Fruit fly (Drosophila melanogaster) whole organism, prepupa: ENCODE data around the gene p38b.

Experiments used
- CG10631 ChIP-seq: fragments of 200-800 bp; sonication (Bioruptor generic); optimal IDR thresholded peaks from 2 replicates; lab custom pipeline; 2016; ENCODE audit warnings: missing biosample characterization, missing genetic modification characterization
- CG10669 ChIP-seq: fragments of 200-800 bp; sonication (Bioruptor generic); optimal IDR thresholded peaks from 3 replicates; lab custom pipeline; 2018; ENCODE audit warnings: missing biosample characterization, mild to moderate bottlenecking, missing genetic modification characterization, moderate library complexity
- CG11762 ChIP-seq: fragments of 200-800 bp; sonication (Bioruptor generic); optimal IDR thresholded peaks from 3 replicates; lab custom pipeline; 2016; ENCODE audit warnings: missing biosample characterization, missing genetic modification characterization; ENCODE audit not compliant: insufficient read depth
- CG11902 ChIP-seq: fragments of 200-800 bp; sonication (Bioruptor generic); optimal IDR thresholded peaks from 3 replicates; lab custom pipeline; 2016; ENCODE audit warnings: missing biosample characterization, missing genetic modification characterization
- CG16779 ChIP-seq: fragments of 200-800 bp; sonication (Bioruptor generic); optimal IDR thresholded peaks from 3 replicates; lab custom pipeline; 2017; ENCODE audit warnings: missing biosample characterization, mild to moderate bottlenecking, missing genetic modification characterization
- CG31627 ChIP-seq: fragments of 200-800 bp; sonication (Bioruptor generic); optimal IDR thresholded peaks from 3 replicates; lab custom pipeline; 2016; ENCODE audit warnings: missing biosample characterization, missing genetic modification characterization
- CG32006 ChIP-seq: fragments of 200-800 bp; sonication (Bioruptor generic); optimal IDR thresholded peaks from 3 replicates; lab custom pipeline; 2017; ENCODE audit warnings: missing biosample characterization, mild to moderate bottlenecking, missing genetic modification characterization
- CG34406 ChIP-seq: fragments of 200-800 bp; sonication (Bioruptor generic); optimal IDR thresholded peaks from 3 replicates; lab custom pipeline; 2016; ENCODE audit warnings: missing biosample characterization, missing genetic modification characterization
- CG3919 ChIP-seq: fragments of 200-800 bp; sonication (Bioruptor generic); optimal IDR thresholded peaks from 3 replicates; lab custom pipeline; 2016; ENCODE audit warnings: missing biosample characterization, missing genetic modification characterization
- CG6163 ChIP-seq: fragments of 200-800 bp; sonication (Bioruptor generic); IDR thresholded peaks from 3 replicates; pipeline ENCODE4 v1.3.6; 2022; ENCODE audit warnings: missing biosample characterization, missing genetic modification characterization
- CG6276 ChIP-seq: fragments of 200-800 bp; sonication (Bioruptor generic); optimal IDR thresholded peaks from 2 replicates; lab custom pipeline; 2017; ENCODE audit warnings: missing biosample characterization, mild to moderate bottlenecking, missing genetic modification characterization
- CG6792 ChIP-seq: fragments of 200-800 bp; sonication (Bioruptor generic); optimal IDR thresholded peaks from 3 replicates; lab custom pipeline; 2016; ENCODE audit warnings: missing biosample characterization, missing genetic modification characterization
- CG8319 ChIP-seq: fragments of 200-800 bp; sonication (Bioruptor generic); optimal IDR thresholded peaks from 3 replicates; lab custom pipeline; 2016; ENCODE audit warnings: missing biosample characterization, missing genetic modification characterization
- CG9139 ChIP-seq: fragments of 200-800 bp; sonication (Bioruptor generic); optimal IDR thresholded peaks from 3 replicates; lab custom pipeline; 2017; ENCODE audit warnings: missing biosample characterization, mild to moderate bottlenecking, missing genetic modification characterization
- Eip93F ChIP-seq: fragments of 200-800 bp; sonication (Bioruptor generic); optimal IDR thresholded peaks from 2 replicates; lab custom pipeline; 2016; ENCODE audit warnings: missing biosample characterization, mild to moderate bottlenecking, missing genetic modification characterization
- Ets21C ChIP-seq: fragments of 200-800 bp; sonication (Bioruptor generic); optimal IDR thresholded peaks from 3 replicates; lab custom pipeline; 2016; ENCODE audit warnings: missing biosample characterization, missing genetic modification characterization
- Ets96B ChIP-seq: fragments of 200-800 bp; optimal IDR thresholded peaks from 2 replicates; lab custom pipeline; 2019; ENCODE audit warnings: missing biosample characterization, mild to moderate bottlenecking, missing genetic modification characterization, moderate library complexity
- Gug ChIP-seq: fragments of 200-800 bp; sonication (Bioruptor generic); IDR thresholded peaks from 2 replicates; pipeline ENCODE4 v1.3.6; 2022; ENCODE audit warnings: missing biosample characterization, missing genetic modification characterization
- Hr38 ChIP-seq: sonication (Bioruptor generic); optimal IDR thresholded peaks from 2 replicates; lab custom pipeline; 2016; ENCODE audit warnings: missing biosample characterization, missing genetic modification characterization
- Hr39 ChIP-seq: fragments of 200-800 bp; sonication (Bioruptor generic); optimal IDR thresholded peaks from 2 replicates; lab custom pipeline; 2016; ENCODE audit warnings: missing biosample characterization, missing genetic modification characterization
- Met ChIP-seq: fragments of 200-800 bp; sonication (Bioruptor generic); optimal IDR thresholded peaks from 3 replicates; lab custom pipeline; 2016; ENCODE audit warnings: missing biosample characterization, missing genetic modification characterization
- OdsH ChIP-seq: fragments of 200-800 bp; sonication (Bioruptor generic); optimal IDR thresholded peaks from 3 replicates; lab custom pipeline; 2016; ENCODE audit warnings: missing biosample characterization, missing genetic modification characterization
- achi ChIP-seq: fragments of 200-800 bp; sonication (Bioruptor generic); optimal IDR thresholded peaks from 3 replicates; lab custom pipeline; 2016; ENCODE audit warnings: missing biosample characterization, missing genetic modification characterization
- acj6 ChIP-seq: fragments of 200-800 bp; sonication (Bioruptor generic); optimal IDR thresholded peaks from 3 replicates; lab custom pipeline; 2016; ENCODE audit warnings: missing biosample characterization, missing genetic modification characterization
- cyc ChIP-seq: fragments of 200-800 bp; sonication (Bioruptor generic); optimal IDR thresholded peaks from 3 replicates; lab custom pipeline; 2016; ENCODE audit warnings: missing biosample characterization, missing genetic modification characterization
- dac ChIP-seq: fragments of 200-800 bp; sonication (Bioruptor generic); optimal IDR thresholded peaks from 2 replicates; lab custom pipeline; 2017; ENCODE audit warnings: missing biosample characterization, mild to moderate bottlenecking, missing genetic modification characterization
- dsx ChIP-seq: fragments of 200-800 bp; optimal IDR thresholded peaks from 3 replicates; lab custom pipeline; 2019; ENCODE audit warnings: missing biosample characterization, mild to moderate bottlenecking, missing genetic modification characterization, moderate library complexity; ENCODE audit not compliant: poor library complexity, severe bottlenecking
- esn ChIP-seq: fragments of 200-800 bp; sonication (Bioruptor generic); optimal IDR thresholded peaks from 2 replicates; lab custom pipeline; 2016; ENCODE audit warnings: missing biosample characterization, mild to moderate bottlenecking, missing genetic modification characterization, moderate library complexity
- fd85E ChIP-seq: fragments of 200-800 bp; sonication (Bioruptor generic); optimal IDR thresholded peaks from 3 replicates; lab custom pipeline; 2016; ENCODE audit warnings: missing biosample characterization, missing genetic modification characterization
- fkh ChIP-seq: fragments of 200-800 bp; sonication (Bioruptor generic); optimal IDR thresholded peaks from 3 replicates; lab custom pipeline; 2017; ENCODE audit warnings: missing biosample characterization, mild to moderate bottlenecking, missing genetic modification characterization, moderate library complexity
- salr ChIP-seq, 2 experiments: fragments of 200-800 bp; sonication (Bioruptor generic); optimal IDR thresholded peaks; 3 replicates each; lab custom pipeline; 2016 to 2018; ENCODE audit warnings: missing biosample characterization in 2 of 2, missing genetic modification characterization in 2 of 2, mild to moderate bottlenecking in 1 of 2
- spab ChIP-seq: fragments of 200-800 bp; sonication (Bioruptor generic); optimal IDR thresholded peaks from 2 replicates; lab custom pipeline; 2017; ENCODE audit warnings: missing biosample characterization, mild to moderate bottlenecking, missing genetic modification characterization, missing genetic modification reagents
- ss ChIP-seq, 2 experiments: fragments of 200-800 bp; sonication (Bioruptor generic); optimal IDR thresholded peaks; 2 replicates in 1 of 2; 3 replicates in 1 of 2; lab custom pipeline; 2017 to 2018; ENCODE audit warnings: mild to moderate bottlenecking in 2 of 2, missing biosample characterization in 2 of 2, missing genetic modification characterization in 2 of 2, moderate library complexity in 1 of 2
- svp ChIP-seq: fragments of 200-800 bp; sonication (Bioruptor generic); peaks from one replicate; lab custom pipeline; 2016; ENCODE audit warnings: missing biosample characterization, missing genetic modification characterization
- topi ChIP-seq: fragments of 200-800 bp; sonication (Bioruptor generic); optimal IDR thresholded peaks from 3 replicates; lab custom pipeline; 2016; ENCODE audit warnings: missing biosample characterization, missing genetic modification characterization
- vri ChIP-seq: fragments of 200-800 bp; sonication (Bioruptor generic); optimal IDR thresholded peaks from 3 replicates; lab custom pipeline; 2016; ENCODE audit warnings: missing biosample characterization, mild to moderate bottlenecking, missing genetic modification characterization

p38b gene

dm6 chr2L:13813156-13813555 is 32.7 kb downstream of the p38b start, which contains the start of gene CG16888:
CG16888 (minus strand) TSS chr2L:13813256.
- TF ChIP-seq Hr38 (GFP tag; lab: Kevin White, UChicago) (no peak), acj6 (GFP tag; lab: Kevin White, UChicago) (no peak), CG32006 (GFP tag; lab: Kevin White, UChicago) (no peak), Gug (no peak), CG31627 (no peak)

dm6 chr2L:13813604-13814178 is 33.2 kb downstream of the p38b start, which contains the start of gene Sos:
Sos (plus strand) TSS chr2L:13813816.
- no peak for TF ChIP-seq achi (GFP tag; lab: Kevin White, UChicago)
- no peak for TF ChIP-seq Met (GFP tag; lab: Kevin White, UChicago)
- TF ChIP-seq CG3919 (GFP tag; lab: Kevin White, UChicago): no peak
- TF ChIP-seq Hr39 (GFP tag; lab: Kevin White, UChicago): no peak
- TF ChIP-seq OdsH: no peak
- no peak for TF ChIP-seq CG11762 (GFP tag; lab: Kevin White, UChicago)
- no peak for TF ChIP-seq CG10631 (GFP tag; lab: Kevin White, UChicago)
- TF ChIP-seq esn (GFP tag; lab: Kevin White, UChicago): no peak
- TF ChIP-seq Ets96B (tag; lab: Kevin White, UChicago): no peak
- no peak for TF ChIP-seq CG9139 (GFP tag; lab: Kevin White, UChicago)
- TF ChIP-seq CG16779 (tag; lab: Kevin White, UChicago): no peak
- TF ChIP-seq CG6276: no peak
- TF ChIP-seq CG6163: no peak
- no peak for TF ChIP-seq CG10669
- no peak for TF ChIP-seq fd85E

dm6 chr2L:13820176-13820575 is 39.7 kb downstream of the p38b start:
- TF ChIP-seq Gug (no peak), achi (GFP tag; lab: Kevin White, UChicago) (no peak), dsx (no peak), spab (GFP tag; lab: Kevin White, UChicago) (no peak), CG6792 (no peak), Met (GFP tag; lab: Kevin White, UChicago) (no peak), CG11902 (GFP tag; lab: Kevin White, UChicago) (no peak), fkh (GFP tag; lab: Kevin White, UChicago) (no peak), esn (GFP tag; lab: Kevin White, UChicago) (no peak), CG32006 (GFP tag; lab: Kevin White, UChicago) (no peak), acj6 (GFP tag; lab: Kevin White, UChicago) (no peak), Ets21C (GFP tag; lab: Kevin White, UChicago) (no peak), vri (GFP tag; lab: Kevin White, UChicago) (no peak), CG34406 (GFP tag; lab: Kevin White, UChicago) (no peak), svp (GFP tag; lab: Kevin White, UChicago) (no peak), ss (GFP tag; optimal IDR thresholded peaks at IDR 0.05; lab: Kevin White, UChicago) (no peak), CG11762 (GFP tag; lab: Kevin White, UChicago) (no peak), Eip93F (GFP tag; lab: Kevin White, UChicago) (no peak), CG16779 (tag; lab: Kevin White, UChicago) (no peak), cyc (GFP tag; lab: Kevin White, UChicago) (no peak)

- TF ChIP-seq cyc (GFP tag; lab: Kevin White, UChicago): no peak
- TF ChIP-seq Hr39 (GFP tag; lab: Kevin White, UChicago): no peak
- TF ChIP-seq CG6276: no peak
- TF ChIP-seq CG31627: no peak
- TF ChIP-seq topi (GFP tag; lab: Kevin White, UChicago): no peak
- no peak for TF ChIP-seq CG8319 (GFP tag; lab: Kevin White, UChicago)
- no peak for TF ChIP-seq ss (GFP tag; optimal IDR thresholded peaks at IDR 0.05; lab: Kevin White, UChicago)
- TF ChIP-seq dac (GFP tag; lab: Kevin White, UChicago): no peak
- no peak for TF ChIP-seq fkh (GFP tag; lab: Kevin White, UChicago)
- no peak for TF ChIP-seq salr (GFP tag; optimal IDR thresholded peaks at IDR 0.05; lab: Kevin White, UChicago)
- no peak for TF ChIP-seq CG16779 (tag; lab: Kevin White, UChicago)
- no peak for TF ChIP-seq Hr38 (GFP tag; lab: Kevin White, UChicago)
- TF ChIP-seq svp (GFP tag; lab: Kevin White, UChicago): no peak
- no peak for TF ChIP-seq CG10631 (GFP tag; lab: Kevin White, UChicago)
- no peak for TF ChIP-seq Ets21C (GFP tag; lab: Kevin White, UChicago)
- TF ChIP-seq, all 60 proteins: peak for 0
Measured at dm6 chr2L:13820948-13821347, 40.5 kb downstream of the p38b start, which contains the start of gene b. b (plus strand) TSS chr2L:13821248.
